Fruit fly (Drosophila melanogaster) whole organism, embryonic: ENCODE results near the gene CG14085.

Experiments
- Asciz ChIP-seq: fragments of 200-800 bp; sonication (Bioruptor generic); optimal IDR thresholded peaks from 2 replicates; lab custom pipeline; 2017; ENCODE audit warnings: missing biosample characterization, mild to moderate bottlenecking, missing genetic modification characterization, missing genetic modification reagents
- CG1233 ChIP-seq: fragments of 200-800 bp; sonication (Bioruptor generic); optimal IDR thresholded peaks from 4 replicates; lab custom pipeline; 2018; ENCODE audit warnings: missing biosample characterization, mild to moderate bottlenecking, missing genetic modification characterization
- CG12391 ChIP-seq: fragments of 200-800 bp; sonication (Bioruptor generic); optimal IDR thresholded peaks from 3 replicates; lab custom pipeline; 2018; ENCODE audit warnings: missing biosample characterization, mild to moderate bottlenecking, missing genetic modification characterization, moderate library complexity
- CG14050 ChIP-seq: fragments of 200-800 bp; sonication (Bioruptor generic); IDR thresholded peaks from 3 replicates; pipeline ENCODE4 v1.3.6; 2022; ENCODE audit warnings: missing biosample characterization, missing genetic modification characterization
- CG17385 ChIP-seq: fragments of 200-800 bp; sonication (Bioruptor generic); optimal IDR thresholded peaks from 3 replicates; lab custom pipeline; 2018; ENCODE audit warnings: missing biosample characterization, mild to moderate bottlenecking, missing genetic modification characterization
- CG30020 ChIP-seq: fragments of 200-800 bp; optimal IDR thresholded peaks from 2 replicates; lab custom pipeline; 2019; ENCODE audit warnings: missing biosample characterization, mild to moderate bottlenecking, missing genetic modification characterization, moderate library complexity
- CG30431 ChIP-seq: fragments of 200-800 bp; sonication (Bioruptor generic); optimal IDR thresholded peaks from 2 replicates; lab custom pipeline; 2017; ENCODE audit warnings: missing biosample characterization, missing genetic modification characterization
- CG3281 ChIP-seq: fragments of 200-800 bp; sonication (Bioruptor generic); optimal IDR thresholded peaks from 3 replicates; lab custom pipeline; 2017; ENCODE audit warnings: missing biosample characterization, mild to moderate bottlenecking, missing genetic modification characterization
- CG3407 ChIP-seq: fragments of 200-800 bp; sonication (Bioruptor generic); optimal IDR thresholded peaks from 2 replicates; lab custom pipeline; 2018; ENCODE audit warnings: missing biosample characterization, mild to moderate bottlenecking, missing genetic modification characterization
- CG34422 ChIP-seq: fragments of 200-800 bp; sonication (Bioruptor generic); IDR thresholded peaks from 3 replicates; pipeline ENCODE4 v1.3.6; 2022; ENCODE audit warnings: missing biosample characterization, missing genetic modification characterization
- CG3726 ChIP-seq: fragments of 200-800 bp; sonication (Bioruptor generic); IDR thresholded peaks from 3 replicates; pipeline ENCODE4, ENCODE4 v1.3.6; 2022; ENCODE audit warnings: missing biosample characterization, missing genetic modification characterization
- CG42726 ChIP-seq: fragments of 200-800 bp; sonication (Bioruptor generic); IDR thresholded peaks from 2 replicates; pipeline ENCODE4 v1.3.6; 2022; ENCODE audit warnings: missing biosample characterization, missing genetic modification characterization; ENCODE audit not compliant: partially characterized antibody
- CG43689 ChIP-seq: fragments of 200-800 bp; sonication (Bioruptor generic); IDR thresholded peaks from 2 replicates; pipeline ENCODE4 v1.3.6; 2022; ENCODE audit warnings: missing biosample characterization, missing genetic modification characterization
- CG8281 ChIP-seq: fragments of 200-800 bp; sonication (Bioruptor generic); optimal IDR thresholded peaks from 2 replicates; lab custom pipeline; 2018; ENCODE audit warnings: missing biosample characterization, mild to moderate bottlenecking, missing genetic modification characterization, moderate library complexity
- CG8924 ChIP-seq: fragments of 200-800 bp; optimal IDR thresholded peaks from 3 replicates; lab custom pipeline; 2019; ENCODE audit warnings: missing biosample characterization, mild to moderate bottlenecking, missing genetic modification characterization, moderate library complexity
- D19A ChIP-seq: fragments of 200-800 bp; optimal IDR thresholded peaks from 3 replicates; lab custom pipeline; 2019; ENCODE audit warnings: missing biosample characterization, mild to moderate bottlenecking, missing genetic modification characterization, moderate library complexity
- Side ChIP-seq: fragments of 200-800 bp; sonication (Bioruptor generic); optimal IDR thresholded peaks from 2 replicates; lab custom pipeline; 2016; ENCODE audit warnings: missing biosample characterization, missing genetic modification characterization
- Trl ChIP-seq, 3 experiments: fragments of >200 bp in 2 of 3; fragments of 200-800 bp in 1 of 3; sonication (Bioruptor generic) in 1 of 3; optimal IDR thresholded peaks; 2 replicates in 1 of 3; 3 replicates in 2 of 3; lab custom pipeline; 2016 to 2017; ENCODE audit warnings: missing biosample characterization in 1 of 3, missing genetic modification characterization in 1 of 3
- chif ChIP-seq, 2 experiments: fragments of 200-800 bp; sonication (Bioruptor generic); optimal IDR thresholded peaks; 3 replicates each; lab custom pipeline; 2016; ENCODE audit warnings: missing biosample characterization in 2 of 2, missing genetic modification characterization in 2 of 2
- eve ChIP-seq, 2 experiments: fragments of >200 bp; optimal IDR thresholded peaks; 2 replicates each; lab custom pipeline; 2017; ENCODE audit warnings: missing biosample characterization in 2 of 2, missing genetic modification characterization in 2 of 2
- gcm ChIP-seq: fragments of 200-800 bp; sonication (Bioruptor generic); optimal IDR thresholded peaks from 2 replicates; lab custom pipeline; 2019; ENCODE audit warnings: missing biosample characterization, mild to moderate bottlenecking, missing genetic modification characterization, moderate library complexity
- hth ChIP-seq: fragments of >200 bp; optimal IDR thresholded peaks from 2 replicates; lab custom pipeline; 2017; ENCODE audit warnings: inconsistent platforms
- lbe ChIP-seq: fragments of 200-800 bp; sonication (Bioruptor generic); optimal IDR thresholded peaks from 2 replicates; lab custom pipeline; 2016; ENCODE audit warnings: missing biosample characterization, mild to moderate bottlenecking, missing genetic modification characterization
- lmd ChIP-seq: fragments of 200-800 bp; sonication (Bioruptor generic); IDR thresholded peaks from 2 replicates; pipeline ENCODE4 v1.3.6; 2022; ENCODE audit warnings: missing biosample characterization, missing genetic modification characterization
- nmo ChIP-seq: fragments of 200-800 bp; sonication (Bioruptor generic); optimal IDR thresholded peaks from 2 replicates; lab custom pipeline; 2018; ENCODE audit warnings: missing biosample characterization, mild to moderate bottlenecking, missing genetic modification characterization, moderate library complexity
- prd ChIP-seq, 3 experiments: fragments of >200 bp in 2 of 3; fragments of 200-800 bp in 1 of 3; sonication (Bioruptor generic) in 1 of 3; optimal IDR thresholded peaks in 2 of 3; IDR thresholded peaks in 1 of 3; 2 replicates in 2 of 3; 3 replicates in 1 of 3; pipeline versions ENCODE4 v1.3.6 to Lab custom; 2017 to 2022; ENCODE audit warnings: missing biosample characterization in 1 of 3, missing genetic modification characterization in 1 of 3
- pzg ChIP-seq: fragments of 200-800 bp; sonication (Bioruptor generic); optimal IDR thresholded peaks from 3 replicates; lab custom pipeline; 2018; ENCODE audit warnings: missing biosample characterization, mild to moderate bottlenecking, missing genetic modification characterization, moderate library complexity
- sens ChIP-seq: fragments of 200-800 bp; sonication (Bioruptor generic); peaks from one replicate; lab custom pipeline; 2016; ENCODE audit warnings: missing biosample characterization, missing genetic modification characterization
- stwl ChIP-seq: fragments of 200-800 bp; sonication (Bioruptor generic); optimal IDR thresholded peaks from 3 replicates; lab custom pipeline; 2018; ENCODE audit warnings: missing biosample characterization, mild to moderate bottlenecking, missing genetic modification characterization, moderate library complexity
- tgo ChIP-seq: fragments of 200-800 bp; sonication (Bioruptor generic); IDR thresholded peaks from 3 replicates; pipeline ENCODE4 v1.3.6; 2022; ENCODE audit warnings: missing biosample characterization, missing genetic modification characterization
- unpg ChIP-seq: fragments of 200-800 bp; sonication (Bioruptor generic); optimal IDR thresholded peaks from 3 replicates; lab custom pipeline; 2018; ENCODE audit warnings: missing biosample characterization, mild to moderate bottlenecking, missing genetic modification characterization, moderate library complexity
- vnd ChIP-seq: fragments of 200-800 bp; sonication (Bioruptor generic); IDR thresholded peaks from 3 replicates; pipeline ENCODE4 v1.3.6; 2022; ENCODE audit warnings: missing biosample characterization, missing genetic modification characterization; ENCODE audit not compliant: partially characterized antibody

CG14085 gene

DNA sequence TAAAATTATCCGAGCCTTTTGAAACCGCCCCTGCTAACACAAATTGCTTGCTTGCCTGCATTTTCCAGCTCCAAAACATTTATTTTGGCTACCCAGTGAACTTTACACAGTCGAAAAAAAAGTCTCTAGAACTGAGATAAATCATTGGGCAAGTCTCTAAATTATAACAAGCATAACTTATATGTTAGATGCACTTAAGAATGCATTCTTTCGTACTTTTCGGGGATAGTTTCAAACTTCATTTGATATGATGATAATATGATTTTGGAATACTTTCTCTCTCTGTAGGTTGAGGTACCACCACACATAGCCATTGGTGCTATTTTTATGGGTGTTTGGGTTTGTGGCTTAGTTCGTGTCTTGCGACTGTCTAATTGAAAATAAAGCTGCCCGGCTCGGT lies 45.7 kb downstream of the CG14085 start (continued):
- TF ChIP-seq tgo (GFP tag; lab: Robert Waterston, UW) (0 out of 3 replicates have a peak, but pooled peaks have one; percentile 25), CG30431 (GFP tag; lab: Kevin White, UChicago) (peak; percentile 5), unpg (no peak), CG3407 (no peak), chif (GFP tag; optimal IDR thresholded peaks at IDR 0.05; lab: Kevin White, UChicago) (peak; percentile 10 to 13), nmo (peak; percentile 36), pzg (GFP tag; lab: Kevin White, UChicago) (no peak), lbe (GFP tag; lab: Kevin White, UChicago) (no peak), CG43689 (no peak), CG8281 (tag; lab: Kevin White, UChicago) (no peak), CG1233 (GFP tag; lab: Kevin White, UChicago) (no peak), Trl (optimal IDR thresholded peaks at IDR 0.05; lab: Kevin White, UChicago) (no peak), Trl (GFP tag; optimal IDR thresholded peaks at IDR 0.05; lab: Kevin White, UChicago) (peak; percentile 6), lmd (GFP tag; lab: Robert Waterston, UW) (peak; percentile 28; the same call in 1 of the 2 replicates), hth (lab: Kevin White, UChicago) (no peak), CG17385 (no peak), CG12391 (tag; lab: Kevin White, UChicago) (no peak), CG30020 (tag; lab: Kevin White, UChicago) (no peak), prd (optimal IDR thresholded peaks at IDR 0.05; lab: Kevin White, UChicago) (no peak), prd (GFP tag; IDR thresholded peaks at IDR 0.05; lab: Robert Waterston, UW) (peak; percentile 52; the same call in 2 of the 3 replicates), Side (GFP tag; lab: Kevin White, UChicago) (no peak), CG34422 (GFP tag; lab: Robert Waterston, UW) (no peak), CG8924 (tag; lab: Kevin White, UChicago) (no peak)

DNA sequence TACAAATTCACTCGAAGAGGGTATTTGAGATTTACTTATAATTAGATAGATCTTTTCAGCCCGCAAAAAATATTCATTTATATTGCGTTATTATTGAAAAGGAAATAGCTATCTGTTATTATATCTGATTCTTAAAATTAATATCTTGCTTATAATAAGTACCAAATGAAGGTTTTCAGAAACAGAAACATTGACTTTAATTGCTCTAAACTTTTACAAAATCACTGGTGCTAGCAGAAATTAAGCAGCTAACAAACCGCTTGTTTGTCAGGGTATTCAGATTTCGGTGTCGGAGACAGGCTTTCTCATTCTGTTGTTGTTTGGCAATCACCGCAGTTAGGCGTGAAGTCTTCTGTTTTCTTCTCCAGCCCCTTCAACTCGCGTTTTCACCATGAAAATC lies 47.5 kb downstream of the CG14085 start:
- TF ChIP-seq sens (peak; percentile 3), CG3281 (GFP tag; lab: Kevin White, UChicago) (no peak), D19A (tag; lab: Kevin White, UChicago) (peak; percentile 71), Asciz (GFP tag; lab: Kevin White, UChicago) (no peak), pzg (GFP tag; lab: Kevin White, UChicago) (no peak), stwl (tag; lab: Kevin White, UChicago) (no peak), gcm (GFP tag; lab: Kevin White, UChicago) (no peak), CG14050 (GFP tag; lab: Robert Waterston, UW) (no peak), vnd (GFP tag; lab: Robert Waterston, UW) (no peak), eve (GFP tag; optimal IDR thresholded peaks at IDR 0.05; lab: Kevin White, UChicago) (no peak), CG3726 (GFP tag; lab: Robert Waterston, UW) (no peak), CG42726 (GFP tag; lab: Robert Waterston, UW) (no peak)
